Fruit fly (Drosophila melanogaster): Measurements from ENCODE around the gene Smyd3.

Gene Smyd3

dm6 chrX:2646022-2646761 lies 37.5 kb upstream of the Smyd3 start (continued):
- TF ChIP-seq CG14965 (GFP tag; optimal IDR thresholded peaks at IDR 0.05; ENCODE audit: borderline replicate concordance) (peak; percentile 78), pho (GFP tag; optimal IDR thresholded peaks at IDR 0.05) (peak; percentile 96), crol (GFP tag; IDR thresholded peaks at IDR 0.05) (peak; percentile 99), oc (tag; optimal IDR thresholded peaks at IDR 0.05) (peak; percentile 97), ind (GFP tag; optimal IDR thresholded peaks at IDR 0.05) (peak; percentile 96), B-H2 (GFP tag; optimal IDR thresholded peaks at IDR 0.05) (peak; percentile 90), CG9932 (GFP tag; IDR thresholded peaks at IDR 0.05) (peak; percentile 96), E2f2 (GFP tag; IDR thresholded peaks at IDR 0.05) (peak; percentile 83), CG17385 (GFP tag; optimal IDR thresholded peaks at IDR 0.05) (peak; percentile 95), Awh (GFP tag; IDR thresholded peaks at IDR 0.05) (peak; percentile 97), Drgx (GFP tag; IDR thresholded peaks at IDR 0.05) (peak; percentile 98), onecut (GFP tag; IDR thresholded peaks at IDR 0.05) (peak; percentile 96), br (optimal IDR thresholded peaks at IDR 0.05) (no peak), sr (GFP tag; IDR thresholded peaks at IDR 0.05) (peak; percentile 75), CG7928 (GFP tag; optimal IDR thresholded peaks at IDR 0.05) (peak; percentile 74), Fer2 (tag; optimal IDR thresholded peaks at IDR 0.05) (peak; percentile 87), H15 (GFP tag; IDR thresholded peaks at IDR 0.05) (peak; percentile 94), Atf-2 (GFP tag; optimal IDR thresholded peaks at IDR 0.05) (peak; percentile 96), CG9215 (GFP tag; IDR thresholded peaks at IDR 0.05) (peak; percentile 93), CG17361 (GFP tag; IDR thresholded peaks at IDR 0.05) (peak; percentile 97), CG6254 (GFP tag; optimal IDR thresholded peaks at IDR 0.05) (peak; percentile 92), CG15073 (GFP tag; optimal IDR thresholded peaks at IDR 0.05) (peak; percentile 81), sima (GFP tag; optimal IDR thresholded peaks at IDR 0.05) (peak; percentile 79), Dip2 (GFP tag; IDR thresholded peaks at IDR 0.05) (peak; percentile 49; the same call in 1 of the 2 replicates), CG10654 (GFP tag; optimal IDR thresholded peaks at IDR 0.05) (peak; percentile 93), slou (GFP tag; optimal IDR thresholded peaks at IDR 0.05) (peak; percentile 89), cg (GFP tag; optimal IDR thresholded peaks at IDR 0.05) (peak; percentile 64), Lhr (GFP tag; optimal IDR thresholded peaks at IDR 0.05) (peak; percentile 87), Nf-YB (GFP tag; optimal IDR thresholded peaks at IDR 0.05) (peak; percentile 87), sug (tag; optimal IDR thresholded peaks at IDR 0.05) (peak; percentile 94), dmrt11E (tag; optimal IDR thresholded peaks at IDR 0.05) (peak; percentile 92), Mad (GFP tag; optimal IDR thresholded peaks at IDR 0.05) (peak; percentile 95), Sox102F (GFP tag; optimal IDR thresholded peaks at IDR 0.05) (peak; percentile 97), eve (GFP tag; optimal IDR thresholded peaks at IDR 0.05) (peak in 1 of 2 experiments; percentile 97), sob (GFP tag; IDR thresholded peaks at IDR 0.05) (peak; percentile 97), CG7357 (GFP tag; IDR thresholded peaks at IDR 0.05) (peak; percentile 90), jumu (GFP tag; optimal IDR thresholded peaks at IDR 0.05) (peak; percentile 97), Kr (GFP tag; optimal IDR thresholded peaks at IDR 0.05) (peak; percentile 29), Bteb2 (GFP tag; optimal IDR thresholded peaks at IDR 0.05) (peak; percentile 94), CG31224 (GFP tag; IDR thresholded peaks at IDR 0.05) (peak; percentile 91), Ada2b (GFP tag; IDR thresholded peaks at IDR 0.05) (peak; percentile 95), MESR4 (GFP tag; optimal IDR thresholded peaks at IDR 0.05) (peak; percentile 75), bcd (GFP tag; optimal IDR thresholded peaks at IDR 0.05) (peak; percentile 98), Jarid2 (GFP tag; optimal IDR thresholded peaks at IDR 0.05) (peak; percentile 87), CG13894 (tag; optimal IDR thresholded peaks at IDR 0.05) (peak; percentile 94), Rx (GFP tag; IDR thresholded peaks at IDR 0.05) (peak; percentile 96), CG11723 (GFP tag; optimal IDR thresholded peaks at IDR 0.05) (peak; percentile 96), CG13424 (tag; optimal IDR thresholded peaks at IDR 0.05) (peak; percentile 96), gcm2 (GFP tag; optimal IDR thresholded peaks at IDR 0.05) (peak; percentile 92), grau (tag; optimal IDR thresholded peaks at IDR 0.05) (peak; percentile 97)
